Worm (Caenorhabditis elegans): ENCODE measurements around the gene C27A7.6.

ce11 chrV:12153784-12154183, 23.2 kb upstream of the C27A7.6 start:
- no peak for TF ChIP-seq hnd-1 (tag; optimal IDR thresholded peaks at IDR 0.05)
- no peak for TF ChIP-seq flt-1 (GFP tag; IDR thresholded peaks at IDR 0.05)
- TF ChIP-seq sea-1 (GFP tag; conservative IDR thresholded peaks at IDR 0.05), result no peak
- TF ChIP-seq aly-1 (tag; optimal IDR thresholded peaks at IDR 0.05), result no peak
- no peak for TF ChIP-seq ceh-36 (tag; optimal IDR thresholded peaks at IDR 0.05)
- no peak for TF ChIP-seq F13C5.2 (tag; optimal IDR thresholded peaks at IDR 0.05)
- TF ChIP-seq hmbx-1 (tag; optimal IDR thresholded peaks at IDR 0.05), result no peak
- no peak for TF ChIP-seq hmg-4 (GFP tag; optimal IDR thresholded peaks at IDR 0.05)
- TF ChIP-seq ama-1 (optimal IDR thresholded peaks at IDR 0.05), result no peak
- no peak for TF ChIP-seq tra-4 (tag; optimal IDR thresholded peaks at IDR 0.05)
